Fruit fly (Drosophila melanogaster): ENCODE results near the gene CG33189.
A peak's percentile ranks its signal among the peaks of the same experiment; 100 is the strongest.

CG33189 gene

dm6 chr3R:8744198-8744597, 36.4 kb downstream of the CG33189 start (continued):
- TF ChIP-seq CG32006 (GFP tag; optimal IDR thresholded peaks at IDR 0.05) (peak; percentile 48), CG9139 (GFP tag; optimal IDR thresholded peaks at IDR 0.05) (no peak), vri (GFP tag; optimal IDR thresholded peaks at IDR 0.05) (peak; percentile 54), fd85E (GFP tag; optimal IDR thresholded peaks at IDR 0.05) (no peak), net (GFP tag; optimal IDR thresholded peaks at IDR 0.05) (peak; percentile 18), Smox (GFP tag; optimal IDR thresholded peaks at IDR 0.05) (peak; percentile 61), Hr4 (GFP tag; optimal IDR thresholded peaks at IDR 0.05) (peak; percentile 50), CG3032 (tag; optimal IDR thresholded peaks at IDR 0.05) (no peak), Gug (GFP tag; IDR thresholded peaks at IDR 0.05) (no peak; the same call in 1 of the 2 replicates), achi (GFP tag; optimal IDR thresholded peaks at IDR 0.05) (peak; percentile 40), CG34406 (GFP tag; optimal IDR thresholded peaks at IDR 0.05) (peak; percentile 41), ss (GFP tag; optimal IDR thresholded peaks at IDR 0.05) (no peak), pdm3 (GFP tag; optimal IDR thresholded peaks at IDR 0.05) (peak; percentile 50), lz (GFP tag; optimal IDR thresholded peaks at IDR 0.05) (peak; percentile 51)

- TF ChIP-seq Eip78C (GFP tag): peak; percentile 15
- TF ChIP-seq Hr38 (GFP tag; optimal IDR thresholded peaks at IDR 0.05): no peak
Observed at dm6 chr3R:8742661-8743060, 37.9 kb downstream of the CG33189 start.

- TF ChIP-seq acj6 (GFP tag; optimal IDR thresholded peaks at IDR 0.05): no peak
- no peak for TF ChIP-seq dac (GFP tag; optimal IDR thresholded peaks at IDR 0.05)
- peak; percentile 21 for TF ChIP-seq Eip78C (GFP tag)
Observed at dm6 chr3R:8741941-8742340, 38.6 kb downstream of the CG33189 start.

dm6 chr3R:8741248-8741647, 39.3 kb downstream of the CG33189 start:
- TF ChIP-seq Met (GFP tag; optimal IDR thresholded peaks at IDR 0.05) (no peak), Ets21C (GFP tag; optimal IDR thresholded peaks at IDR 0.05) (no peak), achi (GFP tag; optimal IDR thresholded peaks at IDR 0.05) (no peak), CG8632 (GFP tag; optimal IDR thresholded peaks at IDR 0.05) (no peak), lz (GFP tag; optimal IDR thresholded peaks at IDR 0.05) (no peak), dac (GFP tag; optimal IDR thresholded peaks at IDR 0.05) (no peak), CG6163 (GFP tag; IDR thresholded peaks at IDR 0.05) (no peak), CG3919 (GFP tag; optimal IDR thresholded peaks at IDR 0.05) (no peak), Sox15 (GFP tag; optimal IDR thresholded peaks at IDR 0.05) (no peak), cyc (GFP tag; optimal IDR thresholded peaks at IDR 0.05) (no peak), CG6808 (GFP tag; optimal IDR thresholded peaks at IDR 0.05) (no peak), CG11902 (GFP tag; optimal IDR thresholded peaks at IDR 0.05) (no peak), vri (GFP tag; optimal IDR thresholded peaks at IDR 0.05) (no peak), CG7368 (GFP tag; optimal IDR thresholded peaks at IDR 0.05) (no peak), dsx (GFP tag; optimal IDR thresholded peaks at IDR 0.05; ENCODE audit: poor library complexity, severe bottlenecking) (no peak)

dm6 chr3R:8740118-8740517, 40.5 kb downstream of the CG33189 start:
- TF ChIP-seq net (GFP tag; optimal IDR thresholded peaks at IDR 0.05) (no peak), svp (GFP tag) (peak; percentile 74)

dm6 chr3R:8739161-8739783, 41.3 kb downstream of the CG33189 start:
- TF ChIP-seq Ets96B (tag; optimal IDR thresholded peaks at IDR 0.05): peak; percentile 48
- no peak for TF ChIP-seq CG9139 (GFP tag; optimal IDR thresholded peaks at IDR 0.05)
- no peak for TF ChIP-seq salr (GFP tag; optimal IDR thresholded peaks at IDR 0.05)
- TF ChIP-seq CG7368 (GFP tag; optimal IDR thresholded peaks at IDR 0.05): no peak
- TF ChIP-seq lz (GFP tag; optimal IDR thresholded peaks at IDR 0.05): no peak
- TF ChIP-seq Gug (GFP tag; IDR thresholded peaks at IDR 0.05): no peak
- TF ChIP-seq pdm3 (GFP tag; optimal IDR thresholded peaks at IDR 0.05): no peak
- no peak for TF ChIP-seq CG11762 (GFP tag; optimal IDR thresholded peaks at IDR 0.05; ENCODE audit: insufficient read depth)
- TF ChIP-seq Lpt (GFP tag; optimal IDR thresholded peaks at IDR 0.05): no peak
- peak; percentile 27 for TF ChIP-seq Eip75B (GFP tag; optimal IDR thresholded peaks at IDR 0.05)
- no peak for TF ChIP-seq Hr4 (GFP tag; optimal IDR thresholded peaks at IDR 0.05)
- no peak for TF ChIP-seq Hr39 (GFP tag; optimal IDR thresholded peaks at IDR 0.05)
- peak; percentile 3 for TF ChIP-seq achi (GFP tag; optimal IDR thresholded peaks at IDR 0.05)
- TF ChIP-seq CG10669 (GFP tag; optimal IDR thresholded peaks at IDR 0.05): peak; percentile 6
- TF ChIP-seq spab (GFP tag; optimal IDR thresholded peaks at IDR 0.05): peak; percentile 6
- peak; percentile 27 for TF ChIP-seq CG6808 (GFP tag; optimal IDR thresholded peaks at IDR 0.05)
- TF ChIP-seq Met (GFP tag; optimal IDR thresholded peaks at IDR 0.05): peak; percentile 24
- no peak for TF ChIP-seq CG8119 (GFP tag; IDR thresholded peaks at IDR 0.05)
- TF ChIP-seq Sox102F (GFP tag; optimal IDR thresholded peaks at IDR 0.05): no peak
- TF ChIP-seq ss (GFP tag; optimal IDR thresholded peaks at IDR 0.05): peak in 1 of 2 experiments; percentile 25
- TF ChIP-seq CG34406 (GFP tag; optimal IDR thresholded peaks at IDR 0.05): no peak
- no peak for TF ChIP-seq CG10631 (GFP tag; optimal IDR thresholded peaks at IDR 0.05)

Data from whole organism, prepupa.